Fruit fly (Drosophila melanogaster): Measurements from ENCODE around the gene SdhD.

The SdhD gene

dm6 chr3R:23734573-23735404 lies 25.6 kb downstream of the SdhD start (continued):
- TF ChIP-seq lbe (GFP tag; optimal IDR thresholded peaks at IDR 0.05) (no peak), Awh (GFP tag; IDR thresholded peaks at IDR 0.05) (no peak), CG15269 (tag; optimal IDR thresholded peaks at IDR 0.05) (peak; percentile 31), lov (optimal IDR thresholded peaks at IDR 0.05) (no peak), lov (GFP tag; IDR thresholded peaks at IDR 0.05) (no peak), CG10431 (GFP tag; optimal IDR thresholded peaks at IDR 0.05) (no peak), CG2889 (GFP tag; IDR thresholded peaks at IDR 0.05) (no peak), usp (GFP tag; optimal IDR thresholded peaks at IDR 0.05) (no peak), CG31441 (GFP tag; IDR thresholded peaks at IDR 0.05) (0 out of 2 replicates have a peak, but pooled peaks have one; percentile 24), Gsc (GFP tag; IDR thresholded peaks at IDR 0.05) (no peak), CG16815 (GFP tag; optimal IDR thresholded peaks at IDR 0.05) (no peak), tgo (GFP tag; IDR thresholded peaks at IDR 0.05) (no peak), CG7745 (tag; optimal IDR thresholded peaks at IDR 0.05) (no peak), CG10321 (GFP tag; IDR thresholded peaks at IDR 0.05) (no peak), CG8281 (tag; optimal IDR thresholded peaks at IDR 0.05) (no peak), MBD-R2 (GFP tag; IDR thresholded peaks at IDR 0.05) (no peak), CG18011 (GFP tag; optimal IDR thresholded peaks at IDR 0.05) (no peak), ab (GFP tag; optimal IDR thresholded peaks at IDR 0.05) (no peak), Gug (GFP tag; IDR thresholded peaks at IDR 0.05) (no peak), CG2199 (GFP tag; IDR thresholded peaks at IDR 0.05) (0 out of 3 replicates have a peak, but pooled peaks have one; percentile 63), mld (GFP tag; IDR thresholded peaks at IDR 0.05; ENCODE audit: partially characterized antibody) (no peak), Max (GFP tag; optimal IDR thresholded peaks at IDR 0.05) (no peak), ATbp (GFP tag; optimal IDR thresholded peaks at IDR 0.05) (peak; percentile 40), unpg (GFP tag; optimal IDR thresholded peaks at IDR 0.05) (peak; percentile 23), rib (GFP tag; IDR thresholded peaks at IDR 0.05) (no peak), Opbp (GFP tag; IDR thresholded peaks at IDR 0.05; ENCODE audit: partially characterized antibody) (no peak), CG10543 (GFP tag; optimal IDR thresholded peaks at IDR 0.05) (no peak), sr (GFP tag; IDR thresholded peaks at IDR 0.05) (no peak), cas (GFP tag; IDR thresholded peaks at IDR 0.05) (no peak), CG4424 (GFP tag; optimal IDR thresholded peaks at IDR 0.05) (no peak), C15 (GFP tag; IDR thresholded peaks at IDR 0.05) (no peak), CG9215 (GFP tag; IDR thresholded peaks at IDR 0.05) (no peak), CG17612 (GFP tag; IDR thresholded peaks at IDR 0.05) (no peak), CG2129 (GFP tag; IDR thresholded peaks at IDR 0.05; ENCODE audit: partially characterized antibody) (no peak), Bteb2 (GFP tag; optimal IDR thresholded peaks at IDR 0.05) (no peak), btn (GFP tag; optimal IDR thresholded peaks at IDR 0.05) (no peak), gcm2 (GFP tag; optimal IDR thresholded peaks at IDR 0.05) (no peak), so (GFP tag; IDR thresholded peaks at IDR 0.05) (no peak), Doc2 (GFP tag; IDR thresholded peaks at IDR 0.05) (no peak), CG2712 (tag; optimal IDR thresholded peaks at IDR 0.05) (no peak), CkIIα-i1 (GFP tag; IDR thresholded peaks at IDR 0.05) (no peak), Jarid2 (GFP tag; optimal IDR thresholded peaks at IDR 0.05) (no peak), bsh (GFP tag; optimal IDR thresholded peaks at IDR 0.05) (peak in 1 of 2 experiments; percentile 7), CG1529 (GFP tag; optimal IDR thresholded peaks at IDR 0.05) (no peak), nau (GFP tag; optimal IDR thresholded peaks at IDR 0.05) (no peak), CG17359 (tag; optimal IDR thresholded peaks at IDR 0.05) (peak; percentile 7), hth (optimal IDR thresholded peaks at IDR 0.05) (no peak), CG12104 (GFP tag; optimal IDR thresholded peaks at IDR 0.05) (no peak), CG12744 (GFP tag; optimal IDR thresholded peaks at IDR 0.05) (no peak), ato (GFP tag; IDR thresholded peaks at IDR 0.05; ENCODE audit: partially characterized antibody) (no peak), ssp (GFP tag; IDR thresholded peaks at IDR 0.05) (no peak)

All from whole organism, embryonic.